Worm (Caenorhabditis elegans) whole organism, L4 larva: Measurements from ENCODE around the gene epn-1.

Experiments used
- F10B5.3 ChIP-seq: sonication (generic microtip); optimal IDR thresholded peaks from 2 replicates; lab custom pipeline; 2016; ENCODE audit warnings: mild to moderate bottlenecking, missing genetic modification characterization, missing compliant biosample characterization
- F26F4.8 ChIP-seq: fragments of 200-800 bp; sonication (Bioruptor generic); conservative IDR thresholded peaks from 2 replicates; pipeline ENCODE4 v1.3.6; 2022; ENCODE audit warnings: missing genetic modification characterization, missing compliant biosample characterization
- F37D6.2 ChIP-seq: sonication (generic microtip); optimal IDR thresholded peaks from 2 replicates; lab custom pipeline; 2016; ENCODE audit warnings: mild to moderate bottlenecking, missing genetic modification characterization, missing compliant biosample characterization
- R02D3.7 ChIP-seq: fragments of 150-350 bp; sonication (generic microtip); optimal IDR thresholded peaks from 3 replicates; lab custom pipeline; 2014; ENCODE audit warnings: missing biosample characterization, missing genetic modification characterization
- T20F7.1 ChIP-seq: fragments of 200-800 bp; sonication (Bioruptor generic); optimal IDR thresholded peaks from 2 replicates; lab custom pipeline; 2018; ENCODE audit warnings: mild to moderate bottlenecking, missing genetic modification characterization, missing compliant biosample characterization
- T26A8.4 ChIP-seq: fragments of 200-800 bp; sonication (Bioruptor generic); IDR thresholded peaks from 2 replicates; pipeline ENCODE4 v1.3.6; 2022; ENCODE audit warnings: missing genetic modification characterization, missing compliant biosample characterization
- Y105C5A.15 ChIP-seq: fragments of 200-800 bp; sonication (Bioruptor generic); IDR thresholded peaks from 2 replicates; pipeline ENCODE4 v1.3.6; 2022; ENCODE audit warnings: missing genetic modification characterization, missing compliant biosample characterization
- Y75B8A.6 ChIP-seq: fragments of 200-800 bp; sonication (Bioruptor generic); IDR thresholded peaks from 2 replicates; pipeline ENCODE4 v1.3.6; 2022; ENCODE audit warnings: missing genetic modification reagents, missing genetic modification characterization, missing compliant biosample characterization
- ZK546.5 ChIP-seq, 2 experiments: sonication (generic microtip); optimal IDR thresholded peaks; 2 replicates each; lab custom pipeline; 2017; ENCODE audit warnings: missing biosample characterization in 2 of 2, missing genetic modification characterization in 2 of 2
- aly-2 ChIP-seq: sonication (generic microtip); optimal IDR thresholded peaks from 2 replicates; lab custom pipeline; 2018; ENCODE audit warnings: missing biosample characterization, missing genetic modification characterization
- ama-1 ChIP-seq: fragments of 150-350 bp; optimal IDR thresholded peaks from 2 replicates; lab custom pipeline; 2014; ENCODE audit warnings: inconsistent platforms, mixed read lengths
- arid-1 ChIP-seq: fragments of 200-800 bp; sonication (Bioruptor generic); conservative IDR thresholded peaks from 2 replicates; pipeline ENCODE4 v1.3.6; 2022; ENCODE audit warnings: missing genetic modification reagents, missing genetic modification characterization, missing compliant biosample characterization
- ceh-20 ChIP-seq: fragments of 200-800 bp; sonication (Bioruptor generic); IDR thresholded peaks from 2 replicates; pipeline ENCODE4 v1.3.6; 2022; ENCODE audit warnings: missing genetic modification reagents, missing genetic modification characterization, missing compliant biosample characterization
- ceh-44 ChIP-seq: fragments of 200-800 bp; sonication (Bioruptor generic); IDR thresholded peaks from 2 replicates; pipeline ENCODE4 v1.3.6; 2022; ENCODE audit warnings: missing genetic modification reagents, missing genetic modification characterization, missing compliant biosample characterization
- ceh-62 ChIP-seq: sonication (generic microtip); optimal IDR thresholded peaks from 2 replicates; lab custom pipeline; 2017; ENCODE audit warnings: missing biosample characterization, missing genetic modification characterization
- ceh-82 ChIP-seq: sonication (generic microtip); optimal IDR thresholded peaks from 2 replicates; lab custom pipeline; 2017; ENCODE audit warnings: missing biosample characterization, missing genetic modification characterization
- ces-1 ChIP-seq: fragments of 150-350 bp; sonication (generic microtip); optimal IDR thresholded peaks from 4 replicates; lab custom pipeline; 2014; ENCODE audit warnings: missing biosample characterization, missing genetic modification reagents, missing genetic modification characterization
- daf-12 ChIP-seq: fragments of 150-350 bp; optimal IDR thresholded peaks from 2 replicates; lab custom pipeline; 2014; ENCODE audit warnings: missing biosample characterization, missing genetic modification reagents, missing genetic modification characterization
- dmd-8 ChIP-seq: fragments of 200-800 bp; sonication (Bioruptor generic); IDR thresholded peaks from 2 replicates; pipeline ENCODE4 v1.3.6; 2022; ENCODE audit warnings: missing genetic modification characterization, missing compliant biosample characterization
- duxl-1 ChIP-seq: sonication (generic microtip); optimal IDR thresholded peaks from 2 replicates; lab custom pipeline; 2016; ENCODE audit warnings: mild to moderate bottlenecking, missing genetic modification characterization, moderate library complexity, missing compliant biosample characterization; ENCODE audit not compliant: poor library complexity
- dve-1 ChIP-seq: sonication (generic microtip); optimal IDR thresholded peaks from 2 replicates; lab custom pipeline; 2017; ENCODE audit warnings: antibody characterized with exemption, mild to moderate bottlenecking, missing genetic modification characterization, missing compliant biosample characterization; ENCODE audit not compliant: insufficient read depth
- egl-43 ChIP-seq: fragments of 200-800 bp; sonication (Bioruptor generic); IDR thresholded peaks from 2 replicates; pipeline ENCODE4 v1.3.6; 2022; ENCODE audit warnings: missing genetic modification reagents, missing genetic modification characterization, missing compliant biosample characterization
- hmg-1.1 ChIP-seq: fragments of 200-800 bp; sonication (Bioruptor generic); IDR thresholded peaks from 2 replicates; pipeline ENCODE4 v1.3.6; 2022; ENCODE audit warnings: missing genetic modification reagents, missing genetic modification characterization, missing compliant biosample characterization
- lin-13 ChIP-seq: fragments of 150-350 bp; optimal IDR thresholded peaks from 2 replicates; lab custom pipeline; 2014; ENCODE audit warnings: missing biosample characterization, missing genetic modification reagents, missing genetic modification characterization
- lin-15B ChIP-seq: fragments of 150-350 bp; sonication (generic microtip); optimal IDR thresholded peaks from 3 replicates; lab custom pipeline; 2014; ENCODE audit warnings: missing biosample characterization, missing genetic modification characterization
- lin-29 ChIP-seq: fragments of 200-800 bp; sonication (Bioruptor generic); IDR thresholded peaks from 2 replicates; pipeline ENCODE4 v1.3.6; 2022; ENCODE audit warnings: missing genetic modification reagents, missing genetic modification characterization, missing compliant biosample characterization
- lin-38 ChIP-seq: fragments of 200-800 bp; sonication (Bioruptor generic); IDR thresholded peaks from 2 replicates; pipeline ENCODE4 v1.3.6; 2022; ENCODE audit warnings: missing genetic modification reagents, missing genetic modification characterization, missing compliant biosample characterization
- lin-39 ChIP-seq: fragments of 150-350 bp; optimal IDR thresholded peaks from 2 replicates; lab custom pipeline; 2014; ENCODE audit warnings: missing biosample characterization, missing genetic modification reagents, missing genetic modification characterization
- lsy-2 ChIP-seq, 2 experiments: fragments of 150-350 bp in 1 of 2; sonication (generic microtip) in 1 of 2; optimal IDR thresholded peaks; 2 replicates each; lab custom pipeline; 2014 to 2017; ENCODE audit warnings: missing biosample characterization in 2 of 2, missing genetic modification characterization in 2 of 2
- madf-9 ChIP-seq: fragments of 200-800 bp; sonication (Bioruptor generic); conservative IDR thresholded peaks from 2 replicates; pipeline ENCODE4 v1.3.6; 2022; ENCODE audit warnings: missing genetic modification reagents, missing genetic modification characterization, missing compliant biosample characterization
- mes-2 ChIP-seq: sonication (generic microtip); optimal IDR thresholded peaks from 2 replicates; lab custom pipeline; 2016; ENCODE audit warnings: missing genotype, mild to moderate bottlenecking, missing genetic modification characterization, missing compliant biosample characterization; ENCODE audit not compliant: poor library complexity, severe bottlenecking
- nhr-10 ChIP-seq: fragments of 150-350 bp; optimal IDR thresholded peaks from 2 replicates; lab custom pipeline; 2014; ENCODE audit warnings: missing biosample characterization, missing genetic modification characterization
- nhr-111 ChIP-seq: fragments of 200-800 bp; sonication (Bioruptor generic); optimal IDR thresholded peaks from 2 replicates; lab custom pipeline; 2018; ENCODE audit warnings: mild to moderate bottlenecking, missing genetic modification characterization, missing compliant biosample characterization
- nhr-25 ChIP-seq: sonication (generic microtip); optimal IDR thresholded peaks from 2 replicates; lab custom pipeline; 2017; ENCODE audit warnings: missing genetic modification characterization, mild to moderate bottlenecking, missing compliant biosample characterization, antibody characterized with exemption, moderate library complexity, borderline replicate concordance; ENCODE audit not compliant: insufficient read depth
- nhr-28 ChIP-seq: fragments of 150-350 bp; optimal IDR thresholded peaks from 2 replicates; lab custom pipeline; 2014; ENCODE audit warnings: missing biosample characterization, missing genetic modification characterization
- nhr-48 ChIP-seq: sonication (generic microtip); optimal IDR thresholded peaks from 2 replicates; lab custom pipeline; 2016; ENCODE audit warnings: mild to moderate bottlenecking, missing genetic modification characterization, missing compliant biosample characterization
- nhr-76 ChIP-seq: fragments of 150-350 bp; optimal IDR thresholded peaks from 2 replicates; lab custom pipeline; 2014; ENCODE audit warnings: missing biosample characterization, missing genetic modification characterization
- nhr-77 ChIP-seq: fragments of 150-350 bp; optimal IDR thresholded peaks from 2 replicates; lab custom pipeline; 2014; ENCODE audit warnings: missing biosample characterization, missing genetic modification characterization
- pqm-1 ChIP-seq: sonication (generic microtip); optimal IDR thresholded peaks from 2 replicates; lab custom pipeline; 2017; ENCODE audit warnings: missing biosample characterization, missing genetic modification characterization
- rbr-2 ChIP-seq: sonication (generic microtip); optimal IDR thresholded peaks from 2 replicates; lab custom pipeline; 2016; ENCODE audit warnings: missing genotype, missing genetic modification characterization, missing compliant biosample characterization
- saeg-2 ChIP-seq: fragments of 200-800 bp; sonication (Bioruptor generic); IDR thresholded peaks from 2 replicates; pipeline ENCODE4 v1.3.6; 2022; ENCODE audit warnings: missing genetic modification reagents, missing genetic modification characterization, missing compliant biosample characterization
- set-16 ChIP-seq: fragments of 200-800 bp; sonication (Bioruptor generic); IDR thresholded peaks from 2 replicates; pipeline ENCODE4 v1.3.6; 2022; ENCODE audit warnings: missing genetic modification reagents, missing genetic modification characterization, missing compliant biosample characterization
- snpc-4 ChIP-seq: fragments of 150-350 bp; optimal IDR thresholded peaks from 2 replicates; lab custom pipeline; 2014; ENCODE audit warnings: missing biosample characterization, missing genetic modification characterization
- spr-1 ChIP-seq: sonication (generic microtip); optimal IDR thresholded peaks from 2 replicates; lab custom pipeline; 2016; ENCODE audit warnings: mild to moderate bottlenecking, missing genetic modification characterization, missing compliant biosample characterization
- tra-1 ChIP-seq: fragments of 200-800 bp; sonication (Bioruptor generic); IDR thresholded peaks from 2 replicates; pipeline ENCODE4 v1.3.6; 2022; ENCODE audit warnings: missing genetic modification reagents, missing genetic modification characterization, missing compliant biosample characterization
- unc-39 ChIP-seq: sonication (generic microtip); optimal IDR thresholded peaks from 2 replicates; lab custom pipeline; 2017; ENCODE audit warnings: missing biosample characterization, missing genetic modification characterization
- unc-62 ChIP-seq, 3 experiments: fragments of 150-350 bp in 1 of 3; sonication (generic microtip); optimal IDR thresholded peaks in 2 of 3; peaks in 1 of 3; 1 replicate in 1 of 3; 2 replicates in 2 of 3; lab custom pipeline; 2014 to 2017; ENCODE audit warnings: missing biosample characterization in 3 of 3, missing genetic modification characterization in 3 of 3, missing genetic modification reagents in 3 of 3, missing genotype in 1 of 3
- zag-1 ChIP-seq: fragments of 150-350 bp; optimal IDR thresholded peaks from 2 replicates; lab custom pipeline; 2014; ENCODE audit warnings: missing biosample characterization, missing genetic modification characterization
- zfp-3 ChIP-seq: fragments of 200-800 bp; sonication (Bioruptor generic); conservative IDR thresholded peaks from 2 replicates; pipeline ENCODE4 v1.3.6; 2022; ENCODE audit warnings: missing genetic modification reagents, missing genetic modification characterization, missing compliant biosample characterization
- ztf-11 ChIP-seq: fragments of 150-350 bp; optimal IDR thresholded peaks from 2 replicates; lab custom pipeline; 2014; ENCODE audit warnings: missing biosample characterization, missing genetic modification characterization
- ztf-7 ChIP-seq: fragments of 150-350 bp; optimal IDR thresholded peaks from 2 replicates; lab custom pipeline; 2014; ENCODE audit warnings: missing biosample characterization, missing genetic modification characterization

The epn-1 gene

DNA sequence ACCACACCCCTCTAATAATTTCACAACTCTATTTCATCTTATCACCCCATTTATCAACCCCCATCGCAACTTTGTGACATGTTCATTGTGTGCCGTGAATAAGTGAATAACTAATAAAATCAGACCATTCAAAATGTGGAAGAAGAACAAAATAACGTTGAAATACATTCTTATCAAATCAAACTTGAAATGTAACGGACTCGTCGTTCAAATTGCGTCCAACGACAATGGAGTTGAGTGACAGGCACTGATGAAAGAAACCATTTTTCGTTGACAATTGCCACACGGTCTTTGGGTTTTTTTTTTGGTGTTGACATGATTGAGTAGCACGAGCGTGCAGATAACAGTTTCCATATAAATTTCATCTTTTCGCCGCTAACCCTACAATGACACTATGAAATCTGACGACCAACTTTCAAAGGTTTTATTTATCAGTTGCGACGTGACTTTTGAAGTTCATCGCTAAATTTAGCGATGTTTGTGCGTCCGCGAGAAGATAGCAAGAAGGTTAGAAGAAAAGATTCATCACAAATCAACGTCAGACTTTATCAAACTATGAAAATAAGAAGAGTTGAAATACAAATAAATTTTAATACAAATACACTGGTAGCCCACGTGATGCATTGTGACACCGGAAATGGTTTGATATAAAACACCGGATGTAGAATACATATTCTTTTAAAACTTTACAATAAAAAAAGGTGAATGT is 34.7 kb downstream of the epn-1 start (continued):
- TF ChIP-seq duxl-1 (tag; lab: Kevin White, UChicago) (no peak), snpc-4 (no peak), arid-1 (GFP tag; lab: Robert Waterston, UW) (no peak), hmg-1.1 (GFP tag; lab: Robert Waterston, UW) (no peak), nhr-28 (tag; lab: Kevin White, UChicago) (peak; percentile 81), daf-12 (tag; lab: Kevin White, UChicago) (no peak), pqm-1 (tag; lab: Kevin White, UChicago) (peak; percentile 81), lin-38 (no peak), ama-1 (lab: Kevin White, UChicago) (no peak), lin-39 (tag; lab: Kevin White, UChicago) (no peak), mes-2 (tag; lab: Kevin White, UChicago) (no peak), Y105C5A.15 (GFP tag; lab: Robert Waterston, UW) (no peak), F37D6.2 (tag; lab: Kevin White, UChicago) (no peak), lin-13 (GFP tag; lab: Kevin White, UChicago) (no peak), dve-1 (tag; lab: Kevin White, UChicago) (peak; percentile 70), F10B5.3 (tag; lab: Kevin White, UChicago) (no peak), ztf-11 (tag; lab: Kevin White, UChicago) (no peak), nhr-25 (no peak), set-16 (no peak), T20F7.1 (peak; percentile 30), R02D3.7 (tag; lab: Kevin White, UChicago) (no peak), zag-1 (no peak), ceh-62 (no peak), ceh-82 (tag; lab: Kevin White, UChicago) (no peak), unc-39 (tag; lab: Kevin White, UChicago) (no peak), nhr-10 (tag; lab: Kevin White, UChicago) (no peak), lsy-2 (tag; optimal IDR thresholded peaks at IDR 0.05; lab: Kevin White, UChicago) (no peak), tra-1 (GFP tag; lab: Robert Waterston, UW) (peak; percentile 93), madf-9 (no peak), nhr-77 (tag; lab: Kevin White, UChicago) (no peak), lin-29 (GFP tag; lab: Robert Waterston, UW) (no peak), zfp-3 (GFP tag; lab: Robert Waterston, UW) (no peak), unc-62 (GFP tag; optimal IDR thresholded peaks at IDR 0.05 in 1 of 2; lab: Kevin White, UChicago) (peak in 1 of 2 experiments; percentile 67), unc-62 (tag; optimal IDR thresholded peaks at IDR 0.05; lab: Kevin White, UChicago) (no peak), ceh-44 (GFP tag; lab: Robert Waterston, UW) (no peak), nhr-48 (peak; percentile 92), ZK546.5 (tag; optimal IDR thresholded peaks at IDR 0.05; lab: Kevin White, UChicago) (no peak), T26A8.4 (GFP tag; lab: Robert Waterston, UW) (0 out of 2 replicates have a peak, but pooled peaks have one; percentile 11), rbr-2 (tag; lab: Kevin White, UChicago) (no peak), ces-1 (no peak), nhr-111 (GFP tag; lab: Kevin White, UChicago) (no peak), egl-43 (GFP tag; lab: Robert Waterston, UW) (no peak), ztf-7 (tag; lab: Kevin White, UChicago) (no peak), F26F4.8 (GFP tag; lab: Robert Waterston, UW) (no peak), ceh-20 (GFP tag; lab: Robert Waterston, UW) (peak; percentile 56; the same call in 1 of the 2 replicates), saeg-2 (GFP tag; lab: Robert Waterston, UW) (0 out of 2 replicates have a peak, but pooled peaks have one; percentile 16), spr-1 (tag; lab: Kevin White, UChicago) (no peak), aly-2 (tag; lab: Kevin White, UChicago) (no peak), dmd-8 (no peak), Y75B8A.6 (GFP tag; lab: Robert Waterston, UW) (no peak), nhr-76 (tag; lab: Kevin White, UChicago) (no peak), lin-15B (tag; lab: Kevin White, UChicago) (no peak)
